Worm (Caenorhabditis elegans): ENCODE results near the gene hint-3.

hint-3 gene

ce11 chrV:7754557-7754956, 5.7 kb upstream of the hint-3 start, which contains the start of gene T05B11.4:
Gene T05B11.4, minus strand, starts transcription at chrV:7754657.
- TF ChIP-seq ztf-11 (tag; optimal IDR thresholded peaks at IDR 0.05) (no peak), skn-1 (tag; optimal IDR thresholded peaks at IDR 0.05) (no peak), lsy-12 (tag; optimal IDR thresholded peaks at IDR 0.05) (no peak)

- TF ChIP-seq pqm-1 (tag; optimal IDR thresholded peaks at IDR 0.05) (peak; percentile 31), zag-1 (tag; optimal IDR thresholded peaks at IDR 0.05) (no peak), elt-2 (tag; optimal IDR thresholded peaks at IDR 0.05) (peak; percentile 43)
Observed at ce11 chrV:7755991-7756390, 4.3 kb upstream of the hint-3 start.

- no peak for TF ChIP-seq nhr-25 (tag; optimal IDR thresholded peaks at IDR 0.05)
- peak; percentile 46 for TF ChIP-seq lin-39 (tag; optimal IDR thresholded peaks at IDR 0.05)
- no peak for TF ChIP-seq ztf-4 (tag; optimal IDR thresholded peaks at IDR 0.05)
- TF ChIP-seq nhr-76 (tag; optimal IDR thresholded peaks at IDR 0.05): no peak
- no peak for TF ChIP-seq skn-1 (tag; optimal IDR thresholded peaks at IDR 0.05)
- TF ChIP-seq sea-2 (GFP tag; optimal IDR thresholded peaks at IDR 0.05): no peak
- TF ChIP-seq unc-62 (GFP tag; optimal IDR thresholded peaks at IDR 0.05): peak; percentile 67
- TF ChIP-seq ama-1 (optimal IDR thresholded peaks at IDR 0.05): no peak
- TF ChIP-seq elt-1 (tag; optimal IDR thresholded peaks at IDR 0.05): peak; percentile 30
- TF ChIP-seq ZK546.5 (tag; optimal IDR thresholded peaks at IDR 0.05): no peak
- peak; percentile 23 for TF ChIP-seq lin-15B (tag; optimal IDR thresholded peaks at IDR 0.05)
- TF ChIP-seq nhr-23 (tag; optimal IDR thresholded peaks at IDR 0.05): peak; percentile 31
- no peak for TF ChIP-seq ceh-16 (tag; optimal IDR thresholded peaks at IDR 0.05)
- TF ChIP-seq mdl-1 (tag; optimal IDR thresholded peaks at IDR 0.05): peak; percentile 73
- peak; percentile 79 for TF ChIP-seq egl-5 (tag; optimal IDR thresholded peaks at IDR 0.05)
- TF ChIP-seq hmg-11 (tag; optimal IDR thresholded peaks at IDR 0.05): peak; percentile 42
- no peak for TF ChIP-seq daf-12 (tag; optimal IDR thresholded peaks at IDR 0.05)
- TF ChIP-seq nfya-1 (tag; optimal IDR thresholded peaks at IDR 0.05; ENCODE audit: insufficient read depth): peak; percentile 57
- TF ChIP-seq aly-2 (tag; optimal IDR thresholded peaks at IDR 0.05): no peak
- no peak for TF ChIP-seq tbx-2 (tag; optimal IDR thresholded peaks at IDR 0.05)
- no peak for TF ChIP-seq eor-1 (tag; optimal IDR thresholded peaks at IDR 0.05)
- no peak for TF ChIP-seq nhr-43 (tag; optimal IDR thresholded peaks at IDR 0.05; ENCODE audit: poor library complexity, severe bottlenecking)
- TF ChIP-seq pqm-1 (tag; optimal IDR thresholded peaks at IDR 0.05): no peak
- peak; percentile 46 for TF ChIP-seq snpc-4 (tag; optimal IDR thresholded peaks at IDR 0.05)
- TF ChIP-seq fkh-10 (GFP tag; optimal IDR thresholded peaks at IDR 0.05): peak; percentile 38
- peak; percentile 61 for TF ChIP-seq pha-4 (tag; optimal IDR thresholded peaks at IDR 0.05)
Observed at ce11 chrV:7759270-7759669, 1.0 kb upstream of the hint-3 start.

ce11 chrV:7761906-7762305, 1.6 kb downstream of the hint-3 start:
- no peak for TF ChIP-seq jun-1 (tag; optimal IDR thresholded peaks at IDR 0.05)
- TF ChIP-seq nfya-1 (tag; optimal IDR thresholded peaks at IDR 0.05; ENCODE audit: insufficient read depth): peak; percentile 83

- TF ChIP-seq elt-3 (tag; optimal IDR thresholded peaks at IDR 0.05): no peak
- no peak for TF ChIP-seq nhr-43 (tag; optimal IDR thresholded peaks at IDR 0.05; ENCODE audit: poor library complexity, severe bottlenecking)
- no peak for TF ChIP-seq nhr-76 (tag; optimal IDR thresholded peaks at IDR 0.05)
- TF ChIP-seq sea-2 (GFP tag; optimal IDR thresholded peaks at IDR 0.05): no peak
- TF ChIP-seq lsy-12 (tag; optimal IDR thresholded peaks at IDR 0.05): no peak
- TF ChIP-seq aly-2 (tag; optimal IDR thresholded peaks at IDR 0.05): no peak
- TF ChIP-seq fkh-2 (tag; optimal IDR thresholded peaks at IDR 0.05): no peak
- TF ChIP-seq pha-4 (tag; optimal IDR thresholded peaks at IDR 0.05): no peak
Observed at ce11 chrV:7770961-7771360, 10.7 kb downstream of the hint-3 start, which contains the start of gene frpr-3. Gene frpr-3, plus strand, starts transcription at chrV:7771261.

- TF ChIP-seq egl-5 (tag; optimal IDR thresholded peaks at IDR 0.05): no peak
- no peak for TF ChIP-seq hmg-11 (tag; optimal IDR thresholded peaks at IDR 0.05)
- no peak for TF ChIP-seq zag-1 (tag; optimal IDR thresholded peaks at IDR 0.05)
- TF ChIP-seq nhr-23 (tag; optimal IDR thresholded peaks at IDR 0.05): no peak
- TF ChIP-seq unc-39 (tag; optimal IDR thresholded peaks at IDR 0.05): no peak
- no peak for TF ChIP-seq fkh-2 (tag; optimal IDR thresholded peaks at IDR 0.05)
- TF ChIP-seq nhr-77 (tag; optimal IDR thresholded peaks at IDR 0.05): no peak
- TF ChIP-seq nhr-237 (tag; optimal IDR thresholded peaks at IDR 0.05): no peak
- no peak for TF ChIP-seq daf-12 (tag; optimal IDR thresholded peaks at IDR 0.05)
- no peak for TF ChIP-seq jun-1 (tag; optimal IDR thresholded peaks at IDR 0.05)
- TF ChIP-seq nhr-76 (tag; optimal IDR thresholded peaks at IDR 0.05): no peak
- TF ChIP-seq lin-15B (tag; optimal IDR thresholded peaks at IDR 0.05): no peak
- TF ChIP-seq sea-2 (GFP tag; optimal IDR thresholded peaks at IDR 0.05): no peak
- TF ChIP-seq ceh-28 (tag; optimal IDR thresholded peaks at IDR 0.05): no peak
- TF ChIP-seq ama-1 (optimal IDR thresholded peaks at IDR 0.05): no peak
- no peak for TF ChIP-seq eor-1 (tag; optimal IDR thresholded peaks at IDR 0.05)
- no peak for TF ChIP-seq nhr-11 (tag; optimal IDR thresholded peaks at IDR 0.05)
- TF ChIP-seq R02D3.7 (tag; optimal IDR thresholded peaks at IDR 0.05): no peak
- TF ChIP-seq mdl-1 (tag; optimal IDR thresholded peaks at IDR 0.05): no peak
Observed at ce11 chrV:7773647-7774046, 13.4 kb downstream of the hint-3 start.
